Fruit fly (Drosophila melanogaster): ENCODE results near the gene Mpi.

Gene Mpi

dm6 chr3R:9777941-9778360 lies 18.5 kb downstream of the Mpi start, which contains the start of gene RpS29 (continued):
- TF ChIP-seq CG7745 (tag; optimal IDR thresholded peaks at IDR 0.05) (peak; percentile 1), CG11695 (GFP tag; IDR thresholded peaks at IDR 0.05) (peak; percentile 47; the same call in 2 of the 3 replicates), Atf-2 (GFP tag; optimal IDR thresholded peaks at IDR 0.05) (peak; percentile 30), CG42726 (GFP tag; IDR thresholded peaks at IDR 0.05; ENCODE audit: partially characterized antibody) (peak; percentile 98), CG4854 (GFP tag; optimal IDR thresholded peaks at IDR 0.05) (peak; percentile 57), Rx (GFP tag; IDR thresholded peaks at IDR 0.05) (peak; percentile 73), da (GFP tag; optimal IDR thresholded peaks at IDR 0.05) (peak; percentile 52), Drgx (GFP tag; IDR thresholded peaks at IDR 0.05) (0 out of 2 replicates have a peak, but pooled peaks have one; percentile 33), chinmo (GFP tag; IDR thresholded peaks at IDR 0.05; ENCODE audit: partially characterized antibody) (peak; percentile 92), CG8765 (GFP tag; IDR thresholded peaks at IDR 0.05) (no peak), schlank (tag; optimal IDR thresholded peaks at IDR 0.05) (peak; percentile 85), ken (GFP tag; IDR thresholded peaks at IDR 0.05) (peak; percentile 92), fd102C (GFP tag; optimal IDR thresholded peaks at IDR 0.05) (no peak), Vsx1 (GFP tag; optimal IDR thresholded peaks at IDR 0.05) (peak; percentile 72), CG10366 (GFP tag; IDR thresholded peaks at IDR 0.05) (peak; percentile 86), zf30C (GFP tag; optimal IDR thresholded peaks at IDR 0.05) (peak; percentile 57), CG31388 (GFP tag; optimal IDR thresholded peaks at IDR 0.05) (no peak), MBD-R2 (GFP tag; IDR thresholded peaks at IDR 0.05) (peak; percentile 78), pum (GFP tag; optimal IDR thresholded peaks at IDR 0.05) (peak; percentile 81), CG17802 (tag; optimal IDR thresholded peaks at IDR 0.05) (peak; percentile 53), B-H1 (GFP tag; IDR thresholded peaks at IDR 0.05) (peak; percentile 48; the same call in 1 of the 3 replicates), CG13287 (GFP tag; IDR thresholded peaks at IDR 0.05; ENCODE audit: partially characterized antibody) (peak; percentile 97), dati (GFP tag; IDR thresholded peaks at IDR 0.05) (no peak), CG1602 (GFP tag; optimal IDR thresholded peaks at IDR 0.05) (peak; percentile 64), lmd (GFP tag; IDR thresholded peaks at IDR 0.05) (peak; percentile 71; the same call in 1 of the 2 replicates), CG8944 (GFP tag; optimal IDR thresholded peaks at IDR 0.05) (peak; percentile 84), tap (tag; optimal IDR thresholded peaks at IDR 0.05) (peak; percentile 38), Hr39 (optimal IDR thresholded peaks at IDR 0.05) (no peak), CG17912 (GFP tag; optimal IDR thresholded peaks at IDR 0.05) (peak; percentile 88), ems (GFP tag; optimal IDR thresholded peaks at IDR 0.05) (peak; percentile 84), az2 (GFP tag; optimal IDR thresholded peaks at IDR 0.05) (peak; percentile 69), Abd-B (GFP tag; optimal IDR thresholded peaks at IDR 0.05) (peak; percentile 40), NfI (GFP tag; optimal IDR thresholded peaks at IDR 0.05) (peak; percentile 87), croc (GFP tag; conservative IDR thresholded peaks at IDR 0.05) (0 out of 3 replicates have a peak, but pooled peaks have one; percentile 32), Oli (tag; optimal IDR thresholded peaks at IDR 0.05) (peak; percentile 12), CG32772 (GFP tag; IDR thresholded peaks at IDR 0.05) (peak; percentile 74), CG17186 (GFP tag; optimal IDR thresholded peaks at IDR 0.05) (peak; percentile 90), CG43689 (GFP tag; IDR thresholded peaks at IDR 0.05) (no peak), CG17568 (GFP tag; optimal IDR thresholded peaks at IDR 0.05) (no peak), Fer1 (GFP tag; optimal IDR thresholded peaks at IDR 0.05) (peak; percentile 89), CG7556 (GFP tag; optimal IDR thresholded peaks at IDR 0.05) (peak; percentile 45), sens (GFP tag) (peak; percentile 95), fd3F (GFP tag; optimal IDR thresholded peaks at IDR 0.05) (peak; percentile 55), corto (GFP tag; optimal IDR thresholded peaks at IDR 0.05) (no peak), TFAM (GFP tag; optimal IDR thresholded peaks at IDR 0.05) (no peak), esg (GFP tag; conservative IDR thresholded peaks at IDR 0.05) (peak; percentile 31; the same call in 1 of the 2 replicates), Deaf1 (tag; optimal IDR thresholded peaks at IDR 0.05) (peak; percentile 43), ato (GFP tag; IDR thresholded peaks at IDR 0.05; ENCODE audit: partially characterized antibody) (peak; percentile 88), CG7987 (GFP tag; optimal IDR thresholded peaks at IDR 0.05) (peak; percentile 90), CG11723 (GFP tag; optimal IDR thresholded peaks at IDR 0.05) (peak; percentile 68)

Data from whole organism, embryonic.